Fruit fly (Drosophila melanogaster) whole organism, embryonic: ENCODE measurements around the gene CG1463.

Experiments
- Atf6 ChIP-seq: fragments of 200-800 bp; sonication (Bioruptor generic); IDR thresholded peaks from 2 replicates; pipeline ENCODE4 v1.3.6; 2022; ENCODE audit warnings: missing biosample characterization, missing genetic modification characterization
- BEAF-32 ChIP-seq: fragments of 200-800 bp; sonication (Bioruptor generic); optimal IDR thresholded peaks from 3 replicates; lab custom pipeline; 2017; ENCODE audit warnings: missing biosample characterization, missing genetic modification characterization, mild to moderate bottlenecking, moderate library complexity, missing genetic modification reagents
- CG10959 ChIP-seq: fragments of 200-800 bp; sonication (Bioruptor generic); IDR thresholded peaks from 2 replicates; pipeline ENCODE4 v1.3.6; 2022; ENCODE audit warnings: missing biosample characterization, missing genetic modification characterization
- CG11696 ChIP-seq: fragments of 200-800 bp; sonication (Bioruptor generic); IDR thresholded peaks from 2 replicates; pipeline ENCODE4 v1.3.6; 2022; ENCODE audit warnings: missing biosample characterization, missing genetic modification characterization
- CG12744 ChIP-seq: fragments of 200-800 bp; sonication (Bioruptor generic); optimal IDR thresholded peaks from 2 replicates; lab custom pipeline; 2016; ENCODE audit warnings: missing biosample characterization, missing genetic modification characterization
- CG12942 ChIP-seq: fragments of 200-800 bp; sonication (Bioruptor generic); optimal IDR thresholded peaks from 3 replicates; lab custom pipeline; 2016; ENCODE audit warnings: missing biosample characterization, missing genetic modification characterization
- CG14014 ChIP-seq: fragments of 200-800 bp; sonication (Bioruptor generic); IDR thresholded peaks from 2 replicates; pipeline ENCODE4 v1.3.6; 2022; ENCODE audit warnings: missing biosample characterization, missing genetic modification characterization
- CG15514 ChIP-seq: fragments of 200-800 bp; sonication (Bioruptor generic); optimal IDR thresholded peaks from 3 replicates; lab custom pipeline; 2017; ENCODE audit warnings: missing biosample characterization, missing genetic modification characterization, mild to moderate bottlenecking, moderate library complexity, missing genetic modification reagents
- CG1602 ChIP-seq: fragments of 200-800 bp; sonication (Bioruptor generic); optimal IDR thresholded peaks from 3 replicates; lab custom pipeline; 2016; ENCODE audit warnings: missing biosample characterization, missing genetic modification characterization
- CG17328 ChIP-seq: fragments of 200-800 bp; sonication (Bioruptor generic); IDR thresholded peaks from 2 replicates; pipeline ENCODE4 v1.3.6; 2022; ENCODE audit warnings: missing biosample characterization, missing genetic modification characterization
- CG17612 ChIP-seq: fragments of 200-800 bp; sonication (Bioruptor generic); IDR thresholded peaks from 2 replicates; pipeline ENCODE4 v1.3.6; 2022; ENCODE audit warnings: missing biosample characterization, missing genetic modification characterization
- CG1832 ChIP-seq: fragments of 200-800 bp; sonication (Bioruptor generic); optimal IDR thresholded peaks from 2 replicates; lab custom pipeline; 2017; ENCODE audit warnings: missing biosample characterization, mild to moderate bottlenecking, missing genetic modification characterization, inconsistent platforms
- CG2202 ChIP-seq: fragments of 200-800 bp; sonication (Bioruptor generic); optimal IDR thresholded peaks from 2 replicates; lab custom pipeline; 2018; ENCODE audit warnings: missing biosample characterization, mild to moderate bottlenecking, missing genetic modification characterization
- CG3065 ChIP-seq: fragments of 200-800 bp; sonication (Bioruptor generic); optimal IDR thresholded peaks from 2 replicates; lab custom pipeline; 2016; ENCODE audit warnings: missing biosample characterization, missing genetic modification characterization
- CG33557 ChIP-seq: fragments of 200-800 bp; sonication (Bioruptor generic); optimal IDR thresholded peaks from 2 replicates; lab custom pipeline; 2019; ENCODE audit warnings: missing biosample characterization, mild to moderate bottlenecking, missing genetic modification characterization, moderate library complexity
- CG3726 ChIP-seq: fragments of 200-800 bp; sonication (Bioruptor generic); IDR thresholded peaks from 3 replicates; pipeline ENCODE4, ENCODE4 v1.3.6; 2022; ENCODE audit warnings: missing biosample characterization, missing genetic modification characterization
- CG3995 ChIP-seq: fragments of 200-800 bp; sonication (Bioruptor generic); optimal IDR thresholded peaks from 3 replicates; lab custom pipeline; 2016; ENCODE audit warnings: missing biosample characterization, missing genetic modification characterization
- CG4360 ChIP-seq: fragments of 200-800 bp; sonication (Bioruptor generic); IDR thresholded peaks from 2 replicates; pipeline ENCODE4 v1.3.6; 2022; ENCODE audit warnings: missing biosample characterization, missing genetic modification characterization
- CG43689 ChIP-seq: fragments of 200-800 bp; sonication (Bioruptor generic); IDR thresholded peaks from 2 replicates; pipeline ENCODE4 v1.3.6; 2022; ENCODE audit warnings: missing biosample characterization, missing genetic modification characterization
- CG8924 ChIP-seq: fragments of 200-800 bp; optimal IDR thresholded peaks from 3 replicates; lab custom pipeline; 2019; ENCODE audit warnings: missing biosample characterization, mild to moderate bottlenecking, missing genetic modification characterization, moderate library complexity
- CG9609 ChIP-seq: fragments of 200-800 bp; sonication (Bioruptor generic); optimal IDR thresholded peaks from 3 replicates; lab custom pipeline; 2016; ENCODE audit warnings: missing biosample characterization, missing genetic modification characterization
- Dfd ChIP-seq, 2 experiments: fragments of >200 bp; optimal IDR thresholded peaks; 2 replicates each; lab custom pipeline; 2017; ENCODE audit warnings: missing biosample characterization in 2 of 2, missing genetic modification characterization in 2 of 2
- E2f1 ChIP-seq: fragments of 200-800 bp; sonication (Bioruptor generic); IDR thresholded peaks from 2 replicates; pipeline ENCODE4 v1.3.6; 2022; ENCODE audit warnings: missing biosample characterization, missing genetic modification characterization
- HLH3B ChIP-seq: fragments of 200-800 bp; sonication (Bioruptor generic); IDR thresholded peaks from 2 replicates; pipeline ENCODE4 v1.3.6; 2022; ENCODE audit warnings: missing biosample characterization, missing genetic modification characterization
- Hr51 ChIP-seq, 2 experiments: fragments of 200-800 bp; sonication (Bioruptor generic); optimal IDR thresholded peaks; 2 replicates in 1 of 2; 3 replicates in 1 of 2; lab custom pipeline; 2016 to 2018; ENCODE audit warnings: missing biosample characterization in 2 of 2, missing genetic modification characterization in 2 of 2, mild to moderate bottlenecking in 1 of 2, moderate library complexity in 1 of 2
- Kr ChIP-seq: fragments of 200-800 bp; sonication (Bioruptor generic); optimal IDR thresholded peaks from 2 replicates; lab custom pipeline; 2017; ENCODE audit warnings: missing biosample characterization, mild to moderate bottlenecking, missing genetic modification characterization
- Lpt ChIP-seq: fragments of >200 bp; optimal IDR thresholded peaks from 2 replicates; lab custom pipeline; 2018; ENCODE audit warnings: missing biosample characterization, missing genetic modification characterization
- Med ChIP-seq: fragments of 200-800 bp; sonication (Bioruptor generic); peaks from one replicate; lab custom pipeline; 2016; ENCODE audit warnings: missing biosample characterization, missing genetic modification characterization, mild to moderate bottlenecking, inconsistent platforms, moderate library complexity
- Oaz ChIP-seq: fragments of 200-800 bp; sonication (Bioruptor generic); IDR thresholded peaks from 2 replicates; pipeline ENCODE4 v1.3.6; 2022; ENCODE audit warnings: missing biosample characterization, missing genetic modification characterization
- Ravus ChIP-seq: fragments of 200-800 bp; sonication (Bioruptor generic); IDR thresholded peaks from 2 replicates; pipeline ENCODE4 v1.3.6; 2022; ENCODE audit warnings: missing biosample characterization, missing genetic modification characterization
- Sin3A ChIP-seq: fragments of >200 bp; optimal IDR thresholded peaks from 2 replicates; lab custom pipeline; 2018
- Sox102F ChIP-seq: fragments of 200-800 bp; sonication (Bioruptor generic); optimal IDR thresholded peaks from 2 replicates; lab custom pipeline; 2018; ENCODE audit warnings: missing biosample characterization, mild to moderate bottlenecking, missing genetic modification characterization, moderate library complexity
- YL-1 ChIP-seq: fragments of 200-800 bp; sonication (Bioruptor generic); optimal IDR thresholded peaks from 3 replicates; lab custom pipeline; 2017; ENCODE audit warnings: missing biosample characterization, mild to moderate bottlenecking, missing genetic modification characterization
- ash1 ChIP-seq: fragments of 200-800 bp; sonication (Bioruptor generic); optimal IDR thresholded peaks from 2 replicates; lab custom pipeline; 2018; ENCODE audit warnings: missing biosample characterization, mild to moderate bottlenecking, missing genetic modification characterization
- crol ChIP-seq: fragments of 200-800 bp; sonication (Bioruptor generic); IDR thresholded peaks from 2 replicates; pipeline ENCODE4 v1.3.6; 2022; ENCODE audit warnings: missing biosample characterization, missing genetic modification characterization
- emc ChIP-seq: fragments of 200-800 bp; sonication (Bioruptor generic); optimal IDR thresholded peaks from 2 replicates; lab custom pipeline; 2016; ENCODE audit warnings: missing biosample characterization, missing genetic modification characterization
- eyg ChIP-seq: fragments of 200-800 bp; sonication (Bioruptor generic); optimal IDR thresholded peaks from 3 replicates; lab custom pipeline; 2016; ENCODE audit warnings: missing biosample characterization, missing genetic modification characterization
- insv ChIP-seq, 2 experiments: fragments of 200-800 bp; sonication (Bioruptor generic); optimal IDR thresholded peaks; 3 replicates each; lab custom pipeline; 2016 to 2018; ENCODE audit warnings: missing biosample characterization in 2 of 2, missing genetic modification characterization in 2 of 2
- kni ChIP-seq: fragments of 200-800 bp; sonication (Bioruptor generic); optimal IDR thresholded peaks from 3 replicates; lab custom pipeline; 2017; ENCODE audit warnings: mild to moderate bottlenecking, missing biosample characterization, missing genetic modification reagents, missing genetic modification characterization
- lmd ChIP-seq: fragments of 200-800 bp; sonication (Bioruptor generic); IDR thresholded peaks from 2 replicates; pipeline ENCODE4 v1.3.6; 2022; ENCODE audit warnings: missing biosample characterization, missing genetic modification characterization
- nerfin-2 ChIP-seq: fragments of 200-800 bp; sonication (Bioruptor generic); IDR thresholded peaks from 2 replicates; pipeline ENCODE4 v1.3.6; 2022; ENCODE audit warnings: missing biosample characterization, missing genetic modification characterization; ENCODE audit not compliant: partially characterized antibody
- pb ChIP-seq: fragments of 200-800 bp; sonication (Bioruptor generic); optimal IDR thresholded peaks from 3 replicates; lab custom pipeline; 2016; ENCODE audit warnings: missing biosample characterization, missing genetic modification characterization
- pho ChIP-seq: fragments of 200-800 bp; sonication (Bioruptor generic); optimal IDR thresholded peaks from 2 replicates; lab custom pipeline; 2016; ENCODE audit warnings: missing biosample characterization, missing genetic modification characterization
- phol ChIP-seq: fragments of 200-800 bp; sonication (Bioruptor generic); optimal IDR thresholded peaks from 3 replicates; lab custom pipeline; 2018; ENCODE audit warnings: missing biosample characterization, mild to moderate bottlenecking, missing genetic modification characterization, moderate library complexity
- sd ChIP-seq: fragments of 200-800 bp; sonication (Bioruptor generic); optimal IDR thresholded peaks from 3 replicates; lab custom pipeline; 2018; ENCODE audit warnings: missing biosample characterization, mild to moderate bottlenecking, missing genetic modification characterization, moderate library complexity
- sr ChIP-seq: fragments of 200-800 bp; sonication (Bioruptor generic); IDR thresholded peaks from 3 replicates; pipeline ENCODE4 v1.3.6; 2022; ENCODE audit warnings: missing biosample characterization, missing genetic modification characterization
- tll ChIP-seq, 2 experiments: fragments of 200-800 bp in 1 of 2; fragments of >200 bp in 1 of 2; sonication (Bioruptor generic) in 1 of 2; optimal IDR thresholded peaks; 2 replicates each; lab custom pipeline; 2017 to 2019; ENCODE audit warnings: missing biosample characterization in 2 of 2, missing genetic modification characterization in 2 of 2, mild to moderate bottlenecking in 1 of 2, moderate library complexity in 1 of 2
- usp ChIP-seq: fragments of >200 bp; optimal IDR thresholded peaks from 2 replicates; lab custom pipeline; 2017; ENCODE audit warnings: missing biosample characterization, missing genetic modification characterization
- vvl ChIP-seq: fragments of 200-800 bp; sonication (Bioruptor generic); IDR thresholded peaks from 2 replicates; pipeline ENCODE4 v1.3.6; 2022; ENCODE audit warnings: missing biosample characterization, missing genetic modification characterization
- wek ChIP-seq: fragments of 200-800 bp; sonication (Bioruptor generic); optimal IDR thresholded peaks from 3 replicates; lab custom pipeline; 2018; ENCODE audit warnings: missing biosample characterization, mild to moderate bottlenecking, missing genetic modification characterization, moderate library complexity

CG1463 gene

DNA sequence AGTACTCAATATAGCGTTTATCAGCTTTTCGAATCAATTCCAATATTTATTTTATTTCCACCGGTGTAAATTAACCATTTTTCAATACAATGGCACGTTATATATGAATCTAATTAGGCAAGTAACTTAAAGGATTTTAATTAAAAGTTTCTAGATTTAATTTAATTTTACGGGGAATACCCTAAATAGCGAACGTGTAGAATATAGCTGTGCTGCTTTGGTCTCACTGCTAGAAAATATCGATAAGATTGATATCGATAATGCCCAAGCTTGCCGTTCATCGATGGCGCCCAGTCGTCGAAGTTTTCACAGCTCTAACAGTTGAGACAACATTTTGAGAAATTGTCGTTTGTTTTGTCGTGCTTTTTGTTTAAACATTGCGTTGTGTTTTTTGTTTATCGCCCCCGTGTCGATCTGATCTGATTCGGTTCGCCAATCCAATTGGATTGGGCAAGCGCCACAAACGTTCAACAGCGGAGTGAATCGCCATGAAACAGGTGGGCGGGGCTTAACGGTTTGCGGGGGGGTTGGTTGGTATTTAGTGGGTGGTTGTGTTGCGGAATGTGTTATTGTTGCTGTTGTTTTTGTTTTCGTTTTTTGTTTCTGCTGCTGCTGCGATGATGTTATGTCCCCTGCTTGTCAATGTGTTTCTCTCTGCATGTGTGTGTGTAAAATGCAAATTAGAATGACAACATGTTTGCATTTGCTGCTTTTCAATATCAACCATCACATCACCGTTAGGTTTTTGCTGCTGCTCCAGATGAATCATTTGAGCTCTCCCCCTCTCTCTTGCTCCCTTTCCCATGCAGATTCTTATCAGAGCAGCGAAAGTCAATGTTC lies 20.1 kb upstream of the CG1463 start, which contains the start of gene Tomosyn (continued):
- TF ChIP-seq emc (GFP tag; lab: Kevin White, UChicago): no peak
- peak; percentile 87 for TF ChIP-seq CG3995 (GFP tag; lab: Kevin White, UChicago)
- TF ChIP-seq HLH3B (GFP tag; lab: Robert Waterston, UW): no peak
- TF ChIP-seq phol (tag; lab: Kevin White, UChicago): peak; percentile 55
- TF ChIP-seq wek (GFP tag; lab: Kevin White, UChicago): peak; percentile 94
- no peak for TF ChIP-seq pb
- TF ChIP-seq CG10959 (GFP tag; lab: Robert Waterston, UW): no peak
- no peak for TF ChIP-seq eyg (GFP tag; lab: Kevin White, UChicago)
- TF ChIP-seq CG1832 (GFP tag; lab: Kevin White, UChicago): no peak
- no peak for TF ChIP-seq CG12744 (GFP tag; lab: Kevin White, UChicago)
- TF ChIP-seq Dfd (GFP tag; optimal IDR thresholded peaks at IDR 0.05; lab: Kevin White, UChicago): no peak
- TF ChIP-seq CG11696 (GFP tag; lab: Robert Waterston, UW): no peak
- TF ChIP-seq nerfin-2: peak; percentile 73
- no peak for TF ChIP-seq Oaz (GFP tag; lab: Robert Waterston, UW)
- peak; percentile 39; the same call in 1 of the 2 replicates for TF ChIP-seq lmd (GFP tag; lab: Robert Waterston, UW)
- no peak for TF ChIP-seq CG3726 (GFP tag; lab: Robert Waterston, UW)
- TF ChIP-seq vvl (GFP tag; lab: Robert Waterston, UW): peak; percentile 33; the same call in 1 of the 2 replicates
- peak; percentile 34 for TF ChIP-seq YL-1 (GFP tag; lab: Kevin White, UChicago)
- TF ChIP-seq kni (GFP tag; lab: Kevin White, UChicago): no peak
- TF ChIP-seq Sin3A (lab: Kevin White, UChicago): no peak
- 0 out of 2 replicates have a peak, but pooled peaks have one; percentile 23 for TF ChIP-seq Atf6
- TF ChIP-seq CG8924 (tag; lab: Kevin White, UChicago): peak; percentile 64
- peak; percentile 98 for TF ChIP-seq sd (tag; lab: Kevin White, UChicago)
- no peak for TF ChIP-seq Lpt
- TF ChIP-seq pho (GFP tag; lab: Kevin White, UChicago): peak; percentile 26
- TF ChIP-seq CG4360 (GFP tag; lab: Robert Waterston, UW): no peak
- TF ChIP-seq tll (GFP tag; optimal IDR thresholded peaks at IDR 0.05; lab: Kevin White, UChicago): no peak
- TF ChIP-seq CG2202: no peak
- no peak for TF ChIP-seq CG17612 (GFP tag; lab: Robert Waterston, UW)
- no peak for TF ChIP-seq ash1 (GFP tag; lab: Kevin White, UChicago)
- TF ChIP-seq crol (GFP tag; lab: Robert Waterston, UW): peak; percentile 84
- 0 out of 2 replicates have a peak, but pooled peaks have one; percentile 14 for TF ChIP-seq CG14014
- TF ChIP-seq CG9609 (GFP tag; lab: Kevin White, UChicago): no peak
- TF ChIP-seq Sox102F (GFP tag; lab: Kevin White, UChicago): peak; percentile 42
- TF ChIP-seq usp (GFP tag; lab: Kevin White, UChicago): no peak
- TF ChIP-seq Med (GFP tag; lab: Kevin White, UChicago): peak; percentile 80
- peak in 1 of 2 experiments; percentile 39 for TF ChIP-seq Hr51 (GFP tag; optimal IDR thresholded peaks at IDR 0.05; lab: Kevin White, UChicago)
- TF ChIP-seq CG43689 (GFP tag; lab: Robert Waterston, UW): no peak
- TF ChIP-seq CG3065: no peak
- no peak for TF ChIP-seq Ravus
- peak; percentile 13 for TF ChIP-seq CG33557 (GFP tag; lab: Kevin White, UChicago)
- TF ChIP-seq sr (GFP tag; lab: Robert Waterston, UW): peak; percentile 88
- TF ChIP-seq Kr (GFP tag; lab: Kevin White, UChicago): no peak
- TF ChIP-seq E2f1: no peak
- peak; percentile 2 for TF ChIP-seq CG12942 (GFP tag; lab: Kevin White, UChicago)
- no peak for TF ChIP-seq CG1602 (GFP tag; lab: Kevin White, UChicago)
- TF ChIP-seq BEAF-32 (GFP tag; lab: Kevin White, UChicago): peak; percentile 82
- TF ChIP-seq insv (GFP tag; optimal IDR thresholded peaks at IDR 0.05; lab: Kevin White, UChicago): no peak
- peak; percentile 36 for TF ChIP-seq CG15514 (GFP tag; lab: Kevin White, UChicago)
- 0 out of 2 replicates have a peak, but pooled peaks have one; percentile 40 for TF ChIP-seq CG17328 (GFP tag; lab: Robert Waterston, UW)
